Worm (Caenorhabditis elegans): ENCODE measurements around the gene pgap-2.

- no peak for TF ChIP-seq dao-5 (tag; optimal IDR thresholded peaks at IDR 0.05)
- TF ChIP-seq him-1 (tag; optimal IDR thresholded peaks at IDR 0.05): peak; percentile 70
These were observed 16.4 kb downstream of the pgap-2 start, which contains the start of gene acy-1 for ce11 chrIII:4721750-4722149.
